Fruit fly (Drosophila melanogaster): ENCODE data around the gene CG12708.

The CG12708 gene

dm6 chrX:15697581-15698208, 22.4 kb downstream of the CG12708 start (continued):
- TF ChIP-seq ci (GFP tag; IDR thresholded peaks at IDR 0.05) = peak; percentile 88
- peak; percentile 96 for TF ChIP-seq slbo (GFP tag; IDR thresholded peaks at IDR 0.05)
- peak; percentile 87 for TF ChIP-seq chn (GFP tag; optimal IDR thresholded peaks at IDR 0.05)
- TF ChIP-seq Nf-YA (GFP tag; IDR thresholded peaks at IDR 0.05) = peak; percentile 81
- 0 out of 2 replicates have a peak, but pooled peaks have one; percentile 42 for TF ChIP-seq CG42726 (GFP tag; IDR thresholded peaks at IDR 0.05; ENCODE audit: partially characterized antibody)
- TF ChIP-seq kah (GFP tag; optimal IDR thresholded peaks at IDR 0.05) = peak; percentile 67
- TF ChIP-seq rib (GFP tag; IDR thresholded peaks at IDR 0.05) = peak; percentile 93
- TF ChIP-seq CG2202 (tag; optimal IDR thresholded peaks at IDR 0.05) = peak; percentile 56
- peak; percentile 74 for TF ChIP-seq Dp (GFP tag; optimal IDR thresholded peaks at IDR 0.05)
- TF ChIP-seq CoRest (tag; optimal IDR thresholded peaks at IDR 0.05) = peak; percentile 92
- TF ChIP-seq Nf-YB (GFP tag; optimal IDR thresholded peaks at IDR 0.05) = peak; percentile 56
- peak; percentile 89 for TF ChIP-seq Abd-B (GFP tag; optimal IDR thresholded peaks at IDR 0.05)
- TF ChIP-seq CG2889 (GFP tag; IDR thresholded peaks at IDR 0.05) = peak; percentile 82; the same call in 2 of the 3 replicates
- TF ChIP-seq bcd (GFP tag; optimal IDR thresholded peaks at IDR 0.05) = peak; percentile 95
- TF ChIP-seq CG7963 (GFP tag; IDR thresholded peaks at IDR 0.05; ENCODE audit: partially characterized antibody) = no peak
- no peak for TF ChIP-seq wek (GFP tag; optimal IDR thresholded peaks at IDR 0.05)
- peak; percentile 77 for TF ChIP-seq ro (GFP tag; IDR thresholded peaks at IDR 0.05)
- TF ChIP-seq eve (GFP tag; optimal IDR thresholded peaks at IDR 0.05) = no peak
- no peak for TF ChIP-seq Sin3A (optimal IDR thresholded peaks at IDR 0.05)
- TF ChIP-seq CkIIα-i1 (GFP tag; IDR thresholded peaks at IDR 0.05) = peak; percentile 30; the same call in 1 of the 2 replicates
- TF ChIP-seq CG43689 (GFP tag; IDR thresholded peaks at IDR 0.05) = peak; percentile 74
- TF ChIP-seq Gsc (GFP tag; IDR thresholded peaks at IDR 0.05) = peak; percentile 71
- TF ChIP-seq az2 (GFP tag; optimal IDR thresholded peaks at IDR 0.05) = peak; percentile 88
- peak; percentile 90 for TF ChIP-seq CG8765 (GFP tag; IDR thresholded peaks at IDR 0.05)
- TF ChIP-seq slou (GFP tag; optimal IDR thresholded peaks at IDR 0.05) = peak; percentile 88
- TF ChIP-seq gce (GFP tag; IDR thresholded peaks at IDR 0.05) = peak; percentile 82
- TF ChIP-seq unpg (GFP tag; optimal IDR thresholded peaks at IDR 0.05) = peak; percentile 94
- TF ChIP-seq mam (GFP tag; optimal IDR thresholded peaks at IDR 0.05) = peak; percentile 61
- TF ChIP-seq sc (optimal IDR thresholded peaks at IDR 0.05) = no peak
- TF ChIP-seq sc (GFP tag; optimal IDR thresholded peaks at IDR 0.05) = peak; percentile 72
- TF ChIP-seq CG14441 (GFP tag; IDR thresholded peaks at IDR 0.05) = peak; percentile 92
- TF ChIP-seq ranshi (GFP tag; IDR thresholded peaks at IDR 0.05) = peak; percentile 94
- TF ChIP-seq kni (GFP tag; optimal IDR thresholded peaks at IDR 0.05) = no peak
- TF ChIP-seq CG31224 (GFP tag; IDR thresholded peaks at IDR 0.05) = peak; percentile 90
- peak; percentile 90 for TF ChIP-seq C15 (GFP tag; IDR thresholded peaks at IDR 0.05)
- TF ChIP-seq Eip74EF (GFP tag; optimal IDR thresholded peaks at IDR 0.05) = peak in 1 of 2 experiments; percentile 100
- TF ChIP-seq CG10267 (tag; optimal IDR thresholded peaks at IDR 0.05) = peak; percentile 86
- peak; percentile 88 for TF ChIP-seq ham (GFP tag; IDR thresholded peaks at IDR 0.05)
- peak; percentile 82 for TF ChIP-seq ash1 (GFP tag; optimal IDR thresholded peaks at IDR 0.05)
- peak; percentile 70 for TF ChIP-seq CG31365 (tag; optimal IDR thresholded peaks at IDR 0.05)
- TF ChIP-seq NK7.1 (GFP tag; optimal IDR thresholded peaks at IDR 0.05) = peak; percentile 34
- peak; percentile 83 for TF ChIP-seq CG17361 (GFP tag; IDR thresholded peaks at IDR 0.05)
- no peak for TF ChIP-seq CG14965 (GFP tag; optimal IDR thresholded peaks at IDR 0.05; ENCODE audit: borderline replicate concordance)
- TF ChIP-seq prd (optimal IDR thresholded peaks at IDR 0.05) = no peak
- TF ChIP-seq prd (GFP tag; IDR thresholded peaks at IDR 0.05) = peak; percentile 97
- peak; percentile 77 for TF ChIP-seq vfl (GFP tag; optimal IDR thresholded peaks at IDR 0.05)
- TF ChIP-seq sisA (GFP tag; IDR thresholded peaks at IDR 0.05) = peak; percentile 95
- TF ChIP-seq CG1603 (tag; optimal IDR thresholded peaks at IDR 0.05) = peak; percentile 88
- peak; percentile 76 for TF ChIP-seq Deaf1 (tag; optimal IDR thresholded peaks at IDR 0.05)
- TF ChIP-seq CG18262 (tag; optimal IDR thresholded peaks at IDR 0.05) = peak; percentile 87
- no peak for TF ChIP-seq insv (GFP tag; optimal IDR thresholded peaks at IDR 0.05)
